Worm (Caenorhabditis elegans): ENCODE data around the gene Y50D4C.6.

DNA sequence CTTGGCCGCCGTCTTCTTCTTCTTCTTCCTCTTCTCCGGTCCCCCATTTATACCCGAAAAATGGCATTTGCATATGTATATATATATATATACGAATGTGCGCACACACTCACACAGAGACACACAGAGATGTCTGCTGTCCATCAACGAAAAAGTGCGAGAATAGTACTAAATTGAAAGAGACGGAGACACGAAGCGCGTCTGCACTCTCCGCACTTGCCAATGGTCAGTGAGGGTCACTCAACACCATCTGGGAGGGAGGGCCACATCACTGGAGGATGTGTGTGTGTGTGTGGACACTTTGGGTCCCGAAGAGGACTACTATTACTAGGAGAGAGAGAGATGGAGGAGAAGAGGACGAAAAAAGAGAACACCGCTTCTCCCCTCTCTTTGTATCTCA lies 25.5 kb upstream of the Y50D4C.6 start:
- TF ChIP-seq snpc-4 (tag; optimal IDR thresholded peaks at IDR 0.05) (no peak), skn-1 (tag; optimal IDR thresholded peaks at IDR 0.05) (no peak), ZK546.5 (tag; optimal IDR thresholded peaks at IDR 0.05) (no peak), lsy-2 (tag; optimal IDR thresholded peaks at IDR 0.05) (peak; percentile 11 to 64)

Data from whole organism, L2 larva.